Fruit fly (Drosophila melanogaster): ENCODE data around the gene Flad1.

Gene Flad1

DNA sequence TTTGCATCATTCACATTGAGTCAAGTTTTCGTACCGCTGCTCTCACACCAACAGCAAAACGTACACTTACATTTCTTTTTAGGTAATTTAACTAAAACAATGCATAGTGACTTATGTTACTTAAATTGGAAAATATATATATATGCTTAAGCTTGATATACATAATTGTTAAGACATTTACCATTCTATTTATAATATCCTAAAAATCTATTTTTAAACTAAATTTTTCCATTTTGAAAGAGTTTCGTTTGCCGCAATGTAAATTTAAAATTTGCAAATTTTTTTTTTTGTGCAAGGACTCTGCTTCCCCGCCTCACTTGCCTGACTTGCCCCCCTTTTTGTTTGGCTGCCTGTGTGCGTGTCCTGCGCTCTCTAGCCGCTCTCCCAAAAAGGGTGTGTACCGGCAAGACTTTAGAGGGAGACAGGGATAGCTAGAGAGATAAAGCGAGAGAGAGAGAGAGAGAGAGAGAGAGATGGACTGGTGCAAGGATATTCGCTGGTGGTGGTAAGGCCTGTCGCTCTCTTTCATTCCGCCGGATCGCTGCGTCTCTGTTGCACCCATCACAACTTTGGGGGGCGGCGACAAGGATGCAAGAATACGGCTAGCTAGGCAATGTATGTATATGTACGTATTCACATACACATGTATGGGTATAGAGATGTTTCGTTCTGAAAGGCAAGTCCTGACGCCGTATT lies 34.7 kb upstream of the Flad1 start:
- TF ChIP-seq Ets96B (tag; optimal IDR thresholded peaks at IDR 0.05) (peak; percentile 4), ss (GFP tag; optimal IDR thresholded peaks at IDR 0.05) (no peak), fd85E (GFP tag; optimal IDR thresholded peaks at IDR 0.05) (no peak), CG6792 (GFP tag; optimal IDR thresholded peaks at IDR 0.05) (no peak), Eip78C (GFP tag) (peak; percentile 44), CG11762 (GFP tag; optimal IDR thresholded peaks at IDR 0.05; ENCODE audit: insufficient read depth) (no peak), esn (GFP tag; optimal IDR thresholded peaks at IDR 0.05) (peak; percentile 4), CG16779 (tag; optimal IDR thresholded peaks at IDR 0.05) (no peak), CG6163 (GFP tag; IDR thresholded peaks at IDR 0.05) (no peak), Sox102F (GFP tag; optimal IDR thresholded peaks at IDR 0.05) (no peak), Hr39 (GFP tag; optimal IDR thresholded peaks at IDR 0.05) (no peak), CG3032 (tag; optimal IDR thresholded peaks at IDR 0.05) (peak; percentile 2), topi (GFP tag; optimal IDR thresholded peaks at IDR 0.05) (no peak)

DNA sequence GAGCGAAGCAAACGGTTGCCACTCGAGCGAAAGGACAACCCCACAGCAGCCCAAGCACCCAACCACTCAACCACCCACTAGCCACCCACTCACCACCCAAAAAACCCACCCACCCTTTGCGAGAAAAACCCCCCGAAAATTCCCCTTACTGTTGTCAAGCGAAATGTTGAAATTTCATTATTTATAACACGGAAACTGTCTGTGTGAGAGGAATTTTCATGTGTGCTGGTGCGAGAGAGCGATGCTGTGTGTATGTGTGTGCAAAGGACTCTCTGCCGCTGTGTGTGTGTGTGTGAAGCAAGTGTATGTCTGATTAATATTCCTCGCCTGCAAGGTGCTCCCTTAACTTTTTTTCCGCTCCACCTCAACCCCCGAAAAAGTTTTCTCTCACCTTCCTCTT lies 26.5 kb upstream of the Flad1 start:
- no peak for TF ChIP-seq Sox14 (GFP tag; optimal IDR thresholded peaks at IDR 0.05)
- TF ChIP-seq CG8632 (GFP tag; optimal IDR thresholded peaks at IDR 0.05) = no peak
- TF ChIP-seq esn (GFP tag; optimal IDR thresholded peaks at IDR 0.05) = no peak
- TF ChIP-seq CG3032 (tag; optimal IDR thresholded peaks at IDR 0.05) = no peak
- no peak for TF ChIP-seq Met (GFP tag; optimal IDR thresholded peaks at IDR 0.05)
- TF ChIP-seq Hr4 (GFP tag; optimal IDR thresholded peaks at IDR 0.05) = no peak
- TF ChIP-seq fd85E (GFP tag; optimal IDR thresholded peaks at IDR 0.05) = no peak
- TF ChIP-seq CG1621 (tag; optimal IDR thresholded peaks at IDR 0.05) = no peak
- TF ChIP-seq ss (GFP tag; optimal IDR thresholded peaks at IDR 0.05) = no peak
- TF ChIP-seq Hr39 (GFP tag; optimal IDR thresholded peaks at IDR 0.05) = no peak

dm6 chrX:12927612-12928011 lies 24.3 kb upstream of the Flad1 start:
- TF ChIP-seq Gug (GFP tag; IDR thresholded peaks at IDR 0.05) (no peak), Hr4 (GFP tag; optimal IDR thresholded peaks at IDR 0.05) (no peak), dsx (GFP tag; optimal IDR thresholded peaks at IDR 0.05; ENCODE audit: poor library complexity, severe bottlenecking) (no peak), CG6792 (GFP tag; optimal IDR thresholded peaks at IDR 0.05) (no peak), salr (GFP tag; optimal IDR thresholded peaks at IDR 0.05) (no peak), CG4318 (GFP tag; optimal IDR thresholded peaks at IDR 0.05) (no peak), CG8319 (GFP tag; optimal IDR thresholded peaks at IDR 0.05) (no peak), CG34406 (GFP tag; optimal IDR thresholded peaks at IDR 0.05) (no peak), ss (GFP tag; optimal IDR thresholded peaks at IDR 0.05) (no peak), CG11294 (GFP tag; IDR thresholded peaks at IDR 0.05) (no peak), CG6854 (GFP tag; optimal IDR thresholded peaks at IDR 0.05) (no peak), Smox (GFP tag; optimal IDR thresholded peaks at IDR 0.05) (no peak), CG16779 (tag; optimal IDR thresholded peaks at IDR 0.05) (no peak), Eip75B (GFP tag; optimal IDR thresholded peaks at IDR 0.05) (no peak)

DNA sequence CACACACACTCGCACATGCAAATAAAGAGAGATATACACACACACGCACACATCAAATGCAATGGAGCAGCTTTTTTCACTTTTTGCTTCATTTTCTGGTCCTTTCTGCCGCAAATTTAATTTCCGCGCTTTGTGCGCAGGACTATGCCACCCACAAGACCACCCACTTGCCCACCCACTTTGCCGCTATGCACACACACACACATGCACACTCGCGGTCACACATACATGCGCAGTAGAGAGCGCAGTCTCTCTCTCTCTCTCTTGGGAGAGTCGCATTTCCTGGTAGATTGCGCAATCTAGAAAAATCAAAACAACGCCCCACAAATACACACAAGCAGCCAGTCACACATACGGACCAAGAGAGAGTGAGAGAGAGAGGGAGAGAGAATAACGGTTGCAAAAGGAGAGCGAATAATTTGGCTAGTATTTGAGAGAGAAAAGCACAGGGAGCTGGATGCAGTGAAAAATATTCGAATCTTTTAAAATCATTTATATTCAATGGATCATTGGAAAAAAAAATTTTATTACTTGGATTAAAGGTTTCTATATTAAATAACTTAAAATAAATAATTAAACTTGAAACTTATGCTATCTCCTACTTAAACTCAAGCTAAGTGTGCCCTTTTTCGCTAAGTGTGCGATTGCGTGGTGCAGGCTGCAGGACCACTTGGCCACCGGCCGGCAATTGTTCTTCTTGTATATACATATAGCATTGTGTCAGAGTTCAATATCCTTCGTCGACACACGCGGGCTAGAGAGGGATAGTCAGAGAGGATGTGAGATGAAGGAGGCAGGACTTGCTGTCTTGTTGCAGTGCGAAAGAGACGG lies 22.3 kb upstream of the Flad1 start:
- TF ChIP-seq CG11294 (GFP tag; IDR thresholded peaks at IDR 0.05) (peak; percentile 12; the same call in 1 of the 2 replicates), Met (GFP tag; optimal IDR thresholded peaks at IDR 0.05) (peak; percentile 10), acj6 (GFP tag; optimal IDR thresholded peaks at IDR 0.05) (peak; percentile 34), fd85E (GFP tag; optimal IDR thresholded peaks at IDR 0.05) (no peak), CG16779 (tag; optimal IDR thresholded peaks at IDR 0.05) (no peak), achi (GFP tag; optimal IDR thresholded peaks at IDR 0.05) (peak; percentile 5), eg (GFP tag; IDR thresholded peaks at IDR 0.05) (peak; percentile 70; the same call in 2 of the 3 replicates), CG32006 (GFP tag; optimal IDR thresholded peaks at IDR 0.05) (peak; percentile 17), topi (GFP tag; optimal IDR thresholded peaks at IDR 0.05) (peak; percentile 19), Ets96B (tag; optimal IDR thresholded peaks at IDR 0.05) (peak; percentile 20), CG10669 (GFP tag; optimal IDR thresholded peaks at IDR 0.05) (peak; percentile 10), CG6276 (GFP tag; optimal IDR thresholded peaks at IDR 0.05) (no peak), Gug (GFP tag; IDR thresholded peaks at IDR 0.05) (0 out of 2 replicates have a peak, but pooled peaks have one; percentile 34), dsx (GFP tag; optimal IDR thresholded peaks at IDR 0.05; ENCODE audit: poor library complexity, severe bottlenecking) (peak; percentile 14), CG6163 (GFP tag; IDR thresholded peaks at IDR 0.05) (peak; percentile 66), ss (GFP tag; optimal IDR thresholded peaks at IDR 0.05) (peak in 1 of 2 experiments; percentile 43), CG15336 (GFP tag; IDR thresholded peaks at IDR 0.05) (peak; percentile 68), CG8119 (GFP tag; IDR thresholded peaks at IDR 0.05) (peak; percentile 50), CG3032 (tag; optimal IDR thresholded peaks at IDR 0.05) (peak; percentile 33), Eip78C (GFP tag) (peak; percentile 81), pdm3 (GFP tag; optimal IDR thresholded peaks at IDR 0.05) (no peak), CG8632 (GFP tag; optimal IDR thresholded peaks at IDR 0.05) (peak; percentile 25), CG11762 (GFP tag; optimal IDR thresholded peaks at IDR 0.05; ENCODE audit: insufficient read depth) (no peak), OdsH (GFP tag; optimal IDR thresholded peaks at IDR 0.05) (peak; percentile 6), CG10631 (GFP tag; optimal IDR thresholded peaks at IDR 0.05) (peak; percentile 31), Sox15 (GFP tag; optimal IDR thresholded peaks at IDR 0.05) (no peak)
